Worm (Caenorhabditis elegans) whole organism, L4 larva: ENCODE data around the gene pigs-1.

ENCODE experiments used
- R02D3.7 ChIP-seq: fragments of 150-350 bp; sonication (generic microtip); optimal IDR thresholded peaks from 3 replicates; lab custom pipeline; 2014; ENCODE audit warnings: missing biosample characterization, missing genetic modification characterization
- T26A8.4 ChIP-seq: fragments of 200-800 bp; sonication (Bioruptor generic); IDR thresholded peaks from 2 replicates; pipeline ENCODE4 v1.3.6; 2022; ENCODE audit warnings: missing genetic modification characterization, missing compliant biosample characterization
- daf-12 ChIP-seq: fragments of 150-350 bp; optimal IDR thresholded peaks from 2 replicates; lab custom pipeline; 2014; ENCODE audit warnings: missing biosample characterization, missing genetic modification reagents, missing genetic modification characterization
- lin-15B ChIP-seq: fragments of 150-350 bp; sonication (generic microtip); optimal IDR thresholded peaks from 3 replicates; lab custom pipeline; 2014; ENCODE audit warnings: missing biosample characterization, missing genetic modification characterization
- lin-39 ChIP-seq: fragments of 150-350 bp; optimal IDR thresholded peaks from 2 replicates; lab custom pipeline; 2014; ENCODE audit warnings: missing biosample characterization, missing genetic modification reagents, missing genetic modification characterization
- mdl-1 ChIP-seq, 2 experiments: fragments of 150-350 bp in 1 of 2; sonication (generic microtip) in 1 of 2; optimal IDR thresholded peaks; 2 replicates each; lab custom pipeline; 2014 to 2017; ENCODE audit warnings: missing biosample characterization in 2 of 2, missing genetic modification characterization in 2 of 2
- mep-1 ChIP-seq: fragments of 150-350 bp; sonication (generic microtip); optimal IDR thresholded peaks from 3 replicates; lab custom pipeline; 2014; ENCODE audit warnings: missing biosample characterization, missing genetic modification characterization
- mxl-2 ChIP-seq: fragments of 200-800 bp; sonication (Bioruptor generic); conservative IDR thresholded peaks from 2 replicates; pipeline ENCODE4 v1.3.6; 2022; ENCODE audit warnings: missing genetic modification reagents, missing genetic modification characterization, missing compliant biosample characterization
- nhr-28 ChIP-seq: fragments of 150-350 bp; optimal IDR thresholded peaks from 2 replicates; lab custom pipeline; 2014; ENCODE audit warnings: missing biosample characterization, missing genetic modification characterization
- nhr-77 ChIP-seq: fragments of 150-350 bp; optimal IDR thresholded peaks from 2 replicates; lab custom pipeline; 2014; ENCODE audit warnings: missing biosample characterization, missing genetic modification characterization
- pqm-1 ChIP-seq: sonication (generic microtip); optimal IDR thresholded peaks from 2 replicates; lab custom pipeline; 2017; ENCODE audit warnings: missing biosample characterization, missing genetic modification characterization
- sdz-12 ChIP-seq: fragments of 200-800 bp; sonication (Bioruptor generic); optimal IDR thresholded peaks from 2 replicates; lab custom pipeline; 2018; ENCODE audit warnings: mild to moderate bottlenecking, missing genetic modification characterization, missing compliant biosample characterization
- snpc-4 ChIP-seq: fragments of 150-350 bp; optimal IDR thresholded peaks from 2 replicates; lab custom pipeline; 2014; ENCODE audit warnings: missing biosample characterization, missing genetic modification characterization
- zag-1 ChIP-seq: fragments of 150-350 bp; optimal IDR thresholded peaks from 2 replicates; lab custom pipeline; 2014; ENCODE audit warnings: missing biosample characterization, missing genetic modification characterization

DNA sequence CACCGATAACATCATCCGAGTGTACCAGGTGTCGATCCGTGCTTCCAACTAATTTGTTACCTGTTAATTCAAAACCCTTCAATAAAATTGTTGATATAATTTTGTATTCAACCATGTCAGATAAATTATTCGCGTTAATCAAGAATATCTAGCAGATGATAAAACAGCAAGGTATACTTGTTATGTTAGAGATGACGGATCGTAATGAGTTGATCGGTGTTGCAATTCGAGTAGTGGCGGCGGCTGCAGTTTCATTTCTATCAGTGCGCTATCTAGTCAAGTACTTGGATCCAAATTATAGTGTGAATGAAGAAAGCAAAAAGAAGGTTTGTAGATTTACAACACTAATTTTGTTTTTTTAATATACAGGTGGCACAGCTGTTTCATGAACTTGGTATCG is 28.9 kb upstream of the pigs-1 start, which contains the start of gene mspn-1:
- TF ChIP-seq pqm-1 (tag; lab: Kevin White, UChicago) (no peak), T26A8.4 (GFP tag; lab: Robert Waterston, UW) (no peak), lin-15B (tag; lab: Kevin White, UChicago) (no peak), zag-1 (tag; lab: Kevin White, UChicago) (no peak), nhr-28 (no peak), mep-1 (tag; lab: Kevin White, UChicago) (no peak), R02D3.7 (tag; lab: Kevin White, UChicago) (no peak), sdz-12 (GFP tag; lab: Kevin White, UChicago) (no peak), mxl-2 (GFP tag; lab: Robert Waterston, UW) (no peak), snpc-4 (tag; lab: Kevin White, UChicago) (no peak), mdl-1 (tag; optimal IDR thresholded peaks at IDR 0.05; lab: Kevin White, UChicago) (no peak), daf-12 (tag; lab: Kevin White, UChicago) (no peak), lin-39 (tag; lab: Kevin White, UChicago) (no peak), nhr-77 (tag; lab: Kevin White, UChicago) (no peak)
